Fruit fly (Drosophila melanogaster): Measurements from ENCODE around the gene CG13896.

CG13896 gene

dm6 chr3L:666544-666943, 45.1 kb downstream of the CG13896 start:
- TF ChIP-seq psq (optimal IDR thresholded peaks at IDR 0.05): no peak
- TF ChIP-seq ttk (optimal IDR thresholded peaks at IDR 0.05): no peak
- no peak for TF ChIP-seq Myc (optimal IDR thresholded peaks at IDR 0.05)
- no peak for TF ChIP-seq Sin3A (optimal IDR thresholded peaks at IDR 0.05)
- no peak for TF ChIP-seq insv (optimal IDR thresholded peaks at IDR 0.05)
- no peak for TF ChIP-seq h (optimal IDR thresholded peaks at IDR 0.05)

dm6 chr3L:663880-664279, 47.8 kb downstream of the CG13896 start:
- no peak for TF ChIP-seq ttk (optimal IDR thresholded peaks at IDR 0.05)
- TF ChIP-seq h (optimal IDR thresholded peaks at IDR 0.05): no peak
- TF ChIP-seq Sin3A (optimal IDR thresholded peaks at IDR 0.05): no peak
- no peak for TF ChIP-seq psq (optimal IDR thresholded peaks at IDR 0.05)
- TF ChIP-seq Myc (optimal IDR thresholded peaks at IDR 0.05): no peak
- no peak for TF ChIP-seq insv (optimal IDR thresholded peaks at IDR 0.05)
